Fruit fly (Drosophila melanogaster) whole organism, embryonic: ENCODE data around the gene CG32432.

Experiments used
- Ada2b ChIP-seq: fragments of 200-800 bp; sonication (Bioruptor generic); IDR thresholded peaks from 2 replicates; pipeline ENCODE4 v1.3.6; 2022; ENCODE audit warnings: missing biosample characterization, missing genetic modification characterization
- Aef1 ChIP-seq: fragments of 200-800 bp; sonication (Bioruptor generic); IDR thresholded peaks from 3 replicates; pipeline ENCODE4 v1.3.6; 2022; ENCODE audit warnings: missing biosample characterization, missing genetic modification characterization
- BEAF-32 ChIP-seq: fragments of 200-800 bp; sonication (Bioruptor generic); optimal IDR thresholded peaks from 3 replicates; lab custom pipeline; 2017; ENCODE audit warnings: missing biosample characterization, missing genetic modification characterization, mild to moderate bottlenecking, moderate library complexity, missing genetic modification reagents
- CG11456 ChIP-seq: fragments of 200-800 bp; sonication (Bioruptor generic); IDR thresholded peaks from 3 replicates; pipeline ENCODE4 v1.3.6; 2022; ENCODE audit warnings: missing biosample characterization, missing genetic modification characterization
- CG11695 ChIP-seq: fragments of 200-800 bp; sonication (Bioruptor generic); IDR thresholded peaks from 3 replicates; pipeline ENCODE4 v1.3.6; 2022; ENCODE audit warnings: missing biosample characterization, missing genetic modification characterization
- CG12104 ChIP-seq: fragments of 200-800 bp; sonication (Bioruptor generic); optimal IDR thresholded peaks from 3 replicates; lab custom pipeline; 2016; ENCODE audit warnings: missing biosample characterization, missing genetic modification characterization
- CG12219 ChIP-seq: fragments of 200-800 bp; sonication (Bioruptor generic); optimal IDR thresholded peaks from 3 replicates; lab custom pipeline; 2018; ENCODE audit warnings: missing biosample characterization, mild to moderate bottlenecking, missing genetic modification characterization
- CG12391 ChIP-seq: fragments of 200-800 bp; sonication (Bioruptor generic); optimal IDR thresholded peaks from 3 replicates; lab custom pipeline; 2018; ENCODE audit warnings: missing biosample characterization, mild to moderate bottlenecking, missing genetic modification characterization, moderate library complexity
- CG14441 ChIP-seq: fragments of 200-800 bp; sonication (Bioruptor generic); IDR thresholded peaks from 2 replicates; pipeline ENCODE4 v1.3.6; 2022; ENCODE audit warnings: missing biosample characterization, missing genetic modification characterization
- CG14667 ChIP-seq: fragments of 200-800 bp; sonication (Bioruptor generic); IDR thresholded peaks from 2 replicates; pipeline ENCODE4 v1.3.6; 2022; ENCODE audit warnings: missing biosample characterization, missing genetic modification characterization
- CG14860 ChIP-seq: fragments of 200-800 bp; sonication (Bioruptor generic); IDR thresholded peaks from 3 replicates; pipeline ENCODE4 v1.3.6; 2022; ENCODE audit warnings: missing biosample characterization, missing genetic modification characterization; ENCODE audit not compliant: partially characterized antibody
- CG15514 ChIP-seq: fragments of 200-800 bp; sonication (Bioruptor generic); optimal IDR thresholded peaks from 3 replicates; lab custom pipeline; 2017; ENCODE audit warnings: missing biosample characterization, missing genetic modification characterization, mild to moderate bottlenecking, moderate library complexity, missing genetic modification reagents
- CG15601 ChIP-seq: fragments of 200-800 bp; sonication (Bioruptor generic); optimal IDR thresholded peaks from 3 replicates; lab custom pipeline; 2019; ENCODE audit warnings: missing biosample characterization, mild to moderate bottlenecking, missing genetic modification characterization, moderate library complexity
- CG1647 ChIP-seq: fragments of 200-800 bp; sonication (Bioruptor generic); optimal IDR thresholded peaks from 3 replicates; lab custom pipeline; 2016; ENCODE audit warnings: missing biosample characterization, missing genetic modification characterization
- CG16779 ChIP-seq: fragments of 200-800 bp; sonication (Bioruptor generic); IDR thresholded peaks from 2 replicates; pipeline ENCODE4 v1.3.6; 2022; ENCODE audit warnings: missing biosample characterization, missing genetic modification characterization
- CG16813 ChIP-seq: fragments of 200-800 bp; sonication (Bioruptor generic); IDR thresholded peaks from 3 replicates; pipeline ENCODE4 v1.3.6; 2022; ENCODE audit warnings: missing biosample characterization, missing genetic modification characterization; ENCODE audit not compliant: partially characterized antibody
- CG17328 ChIP-seq: fragments of 200-800 bp; sonication (Bioruptor generic); IDR thresholded peaks from 2 replicates; pipeline ENCODE4 v1.3.6; 2022; ENCODE audit warnings: missing biosample characterization, missing genetic modification characterization
- CG3726 ChIP-seq: fragments of 200-800 bp; sonication (Bioruptor generic); IDR thresholded peaks from 3 replicates; pipeline ENCODE4, ENCODE4 v1.3.6; 2022; ENCODE audit warnings: missing biosample characterization, missing genetic modification characterization
- CG43689 ChIP-seq: fragments of 200-800 bp; sonication (Bioruptor generic); IDR thresholded peaks from 2 replicates; pipeline ENCODE4 v1.3.6; 2022; ENCODE audit warnings: missing biosample characterization, missing genetic modification characterization
- CG5953 ChIP-seq: fragments of 200-800 bp; sonication (Bioruptor generic); IDR thresholded peaks from 2 replicates; pipeline ENCODE4 v1.3.6; 2022; ENCODE audit warnings: missing biosample characterization, missing genetic modification characterization
- CG9727 ChIP-seq: fragments of 200-800 bp; sonication (Bioruptor generic); optimal IDR thresholded peaks from 3 replicates; lab custom pipeline; 2017; ENCODE audit warnings: missing biosample characterization, mild to moderate bottlenecking, missing genetic modification characterization
- HHEX ChIP-seq: fragments of 200-800 bp; sonication (Bioruptor generic); optimal IDR thresholded peaks from 3 replicates; lab custom pipeline; 2017; ENCODE audit warnings: missing biosample characterization, mild to moderate bottlenecking, missing genetic modification characterization, missing genetic modification reagents
- Jarid2 ChIP-seq: fragments of 200-800 bp; sonication (Bioruptor generic); optimal IDR thresholded peaks from 3 replicates; lab custom pipeline; 2017; ENCODE audit warnings: mild to moderate bottlenecking, missing biosample characterization, missing genetic modification reagents, missing genetic modification characterization
- Lhr ChIP-seq: fragments of 200-800 bp; sonication (Bioruptor generic); optimal IDR thresholded peaks from 3 replicates; lab custom pipeline; 2017; ENCODE audit warnings: mild to moderate bottlenecking, missing biosample characterization, missing genetic modification reagents, missing genetic modification characterization
- Lpt ChIP-seq: fragments of >200 bp; optimal IDR thresholded peaks from 2 replicates; lab custom pipeline; 2018; ENCODE audit warnings: missing biosample characterization, missing genetic modification characterization
- MESR4 ChIP-seq: fragments of 200-800 bp; sonication (Bioruptor generic); optimal IDR thresholded peaks from 2 replicates; lab custom pipeline; 2018; ENCODE audit warnings: missing biosample characterization, mild to moderate bottlenecking, missing genetic modification characterization, moderate library complexity
- Neu2 ChIP-seq: fragments of 200-800 bp; sonication (Bioruptor generic); optimal IDR thresholded peaks from 3 replicates; lab custom pipeline; 2016; ENCODE audit warnings: missing biosample characterization, missing genetic modification characterization, borderline replicate concordance
- Nf-YA ChIP-seq: fragments of 200-800 bp; sonication (Bioruptor generic); IDR thresholded peaks from 2 replicates; pipeline ENCODE4 v1.3.6; 2022; ENCODE audit warnings: missing biosample characterization, missing genetic modification characterization
- Optix ChIP-seq: fragments of 200-800 bp; sonication (Bioruptor generic); IDR thresholded peaks from 3 replicates; pipeline ENCODE4 v1.3.6; 2022; ENCODE audit warnings: missing biosample characterization, missing genetic modification characterization
- Scr ChIP-seq: fragments of 200-800 bp; sonication (Bioruptor generic); IDR thresholded peaks from 2 replicates; pipeline ENCODE4 v1.3.6; 2022; ENCODE audit warnings: missing biosample characterization, missing genetic modification characterization; ENCODE audit not compliant: partially characterized antibody
- Spps ChIP-seq: fragments of 200-800 bp; sonication (Bioruptor generic); optimal IDR thresholded peaks from 2 replicates; lab custom pipeline; 2018; ENCODE audit warnings: missing biosample characterization, mild to moderate bottlenecking, missing genetic modification characterization
- Trl ChIP-seq, 3 experiments: fragments of >200 bp in 2 of 3; fragments of 200-800 bp in 1 of 3; sonication (Bioruptor generic) in 1 of 3; optimal IDR thresholded peaks; 2 replicates in 1 of 3; 3 replicates in 2 of 3; lab custom pipeline; 2016 to 2017; ENCODE audit warnings: missing biosample characterization in 1 of 3, missing genetic modification characterization in 1 of 3
- YL-1 ChIP-seq: fragments of 200-800 bp; sonication (Bioruptor generic); optimal IDR thresholded peaks from 3 replicates; lab custom pipeline; 2017; ENCODE audit warnings: missing biosample characterization, mild to moderate bottlenecking, missing genetic modification characterization
- ara ChIP-seq: fragments of 200-800 bp; sonication (Bioruptor generic); IDR thresholded peaks from 2 replicates; pipeline ENCODE4 v1.3.6; 2022; ENCODE audit warnings: missing biosample characterization, missing genetic modification characterization
- bigmax ChIP-seq: fragments of 200-800 bp; sonication (Bioruptor generic); optimal IDR thresholded peaks from 2 replicates; lab custom pipeline; 2018; ENCODE audit warnings: missing biosample characterization, mild to moderate bottlenecking, missing genetic modification characterization
- br ChIP-seq: fragments of >200 bp; optimal IDR thresholded peaks from 2 replicates; lab custom pipeline; 2017
- cato ChIP-seq: fragments of 200-800 bp; sonication (Bioruptor generic); optimal IDR thresholded peaks from 2 replicates; lab custom pipeline; 2016; ENCODE audit warnings: missing biosample characterization, missing genetic modification characterization, borderline replicate concordance
- ci ChIP-seq: fragments of 200-800 bp; sonication (Bioruptor generic); IDR thresholded peaks from 3 replicates; pipeline ENCODE4 v1.3.6; 2022; ENCODE audit warnings: missing biosample characterization, missing genetic modification characterization
- da ChIP-seq: fragments of 200-800 bp; sonication (Bioruptor generic); optimal IDR thresholded peaks from 2 replicates; lab custom pipeline; 2016; ENCODE audit warnings: missing biosample characterization, missing genetic modification characterization
- dpn ChIP-seq, 2 experiments: fragments of 200-800 bp; sonication (Bioruptor generic); optimal IDR thresholded peaks; 3 replicates each; lab custom pipeline; 2016; ENCODE audit warnings: missing biosample characterization in 2 of 2, missing genetic modification characterization in 2 of 2
- gro ChIP-seq: fragments of 200-800 bp; sonication (Bioruptor generic); optimal IDR thresholded peaks from 2 replicates; lab custom pipeline; 2016; ENCODE audit warnings: missing biosample characterization, missing genetic modification characterization
- hbn ChIP-seq: fragments of 200-800 bp; sonication (Bioruptor generic); IDR thresholded peaks from 2 replicates; pipeline ENCODE4 v1.3.6; 2022; ENCODE audit warnings: missing biosample characterization, missing genetic modification characterization; ENCODE audit not compliant: partially characterized antibody
- ind ChIP-seq: fragments of 200-800 bp; sonication (Bioruptor generic); optimal IDR thresholded peaks from 3 replicates; lab custom pipeline; 2016; ENCODE audit warnings: missing biosample characterization, missing genetic modification characterization
- klu ChIP-seq: fragments of 200-800 bp; sonication (Bioruptor generic); IDR thresholded peaks from 2 replicates; pipeline ENCODE4 v1.3.6; 2022; ENCODE audit warnings: missing biosample characterization, missing genetic modification characterization
- kni ChIP-seq: fragments of 200-800 bp; sonication (Bioruptor generic); optimal IDR thresholded peaks from 3 replicates; lab custom pipeline; 2017; ENCODE audit warnings: mild to moderate bottlenecking, missing biosample characterization, missing genetic modification reagents, missing genetic modification characterization
- lilli ChIP-seq: fragments of 200-800 bp; sonication (Bioruptor generic); optimal IDR thresholded peaks from 3 replicates; lab custom pipeline; 2016; ENCODE audit warnings: missing biosample characterization, missing genetic modification characterization
- sd ChIP-seq: fragments of 200-800 bp; sonication (Bioruptor generic); optimal IDR thresholded peaks from 3 replicates; lab custom pipeline; 2018; ENCODE audit warnings: missing biosample characterization, mild to moderate bottlenecking, missing genetic modification characterization, moderate library complexity
- trh ChIP-seq: fragments of 200-800 bp; sonication (Bioruptor generic); optimal IDR thresholded peaks from 2 replicates; lab custom pipeline; 2016; ENCODE audit warnings: missing biosample characterization, missing genetic modification characterization
- twi ChIP-seq: fragments of 200-800 bp; optimal IDR thresholded peaks from 2 replicates; lab custom pipeline; 2019; ENCODE audit warnings: missing biosample characterization, mild to moderate bottlenecking, missing genetic modification characterization, moderate library complexity

CG32432 gene

dm6 chr3L:20837040-20837830 is 47.8 kb downstream of the CG32432 start, which contains the start of gene CG13255 (continued):
- TF ChIP-seq Jarid2 (GFP tag; lab: Kevin White, UChicago) (peak; percentile 5), CG14667 (GFP tag; lab: Robert Waterston, UW) (no peak), CG14860 (GFP tag; lab: Robert Waterston, UW) (no peak), CG11456 (GFP tag; lab: Robert Waterston, UW) (peak; percentile 78; the same call in 2 of the 3 replicates), CG16779 (no peak), Aef1 (GFP tag; lab: Robert Waterston, UW) (no peak), trh (no peak), dpn (GFP tag; optimal IDR thresholded peaks at IDR 0.05; lab: Kevin White, UChicago) (peak in 1 of 2 experiments; percentile 25), ind (GFP tag; lab: Kevin White, UChicago) (peak; percentile 53), da (no peak), CG1647 (GFP tag; lab: Kevin White, UChicago) (no peak), Scr (GFP tag; lab: Robert Waterston, UW) (no peak), lilli (GFP tag; lab: Kevin White, UChicago) (peak; percentile 59), CG12391 (tag; lab: Kevin White, UChicago) (peak; percentile 42), CG15601 (no peak), Spps (tag; lab: Kevin White, UChicago) (no peak), hbn (GFP tag; lab: Robert Waterston, UW) (no peak), Optix (GFP tag; lab: Robert Waterston, UW) (no peak), CG12104 (GFP tag; lab: Kevin White, UChicago) (peak; percentile 49), ara (GFP tag; lab: Robert Waterston, UW) (no peak), Lhr (GFP tag; lab: Kevin White, UChicago) (no peak), MESR4 (GFP tag; lab: Kevin White, UChicago) (no peak), ci (GFP tag; lab: Robert Waterston, UW) (no peak), Neu2 (GFP tag; lab: Kevin White, UChicago) (no peak), bigmax (GFP tag; lab: Kevin White, UChicago) (no peak), Trl (optimal IDR thresholded peaks at IDR 0.05; lab: Kevin White, UChicago) (no peak), Trl (GFP tag; optimal IDR thresholded peaks at IDR 0.05; lab: Kevin White, UChicago) (peak; percentile 24), Nf-YA (GFP tag; lab: Robert Waterston, UW) (no peak), klu (GFP tag; lab: Robert Waterston, UW) (no peak; the same call in 1 of the 2 replicates), sd (tag; lab: Kevin White, UChicago) (peak; percentile 11), cato (GFP tag; lab: Kevin White, UChicago) (peak; percentile 10), CG43689 (GFP tag; lab: Robert Waterston, UW) (no peak), CG16813 (no peak), YL-1 (GFP tag; lab: Kevin White, UChicago) (no peak), Ada2b (GFP tag; lab: Robert Waterston, UW) (no peak), CG14441 (GFP tag; lab: Robert Waterston, UW) (no peak), CG12219 (GFP tag; lab: Kevin White, UChicago) (no peak), CG11695 (GFP tag; lab: Robert Waterston, UW) (no peak), BEAF-32 (GFP tag; lab: Kevin White, UChicago) (no peak), CG9727 (peak; percentile 56), br (lab: Kevin White, UChicago) (no peak), Lpt (GFP tag; lab: Kevin White, UChicago) (no peak), CG15514 (peak; percentile 3), CG17328 (no peak), CG3726 (no peak), HHEX (GFP tag; lab: Kevin White, UChicago) (peak; percentile 37), CG5953 (GFP tag; lab: Robert Waterston, UW) (no peak), kni (GFP tag; lab: Kevin White, UChicago) (no peak), gro (GFP tag; lab: Kevin White, UChicago) (no peak), twi (tag; lab: Kevin White, UChicago) (peak; percentile 2)
